Worm (Caenorhabditis elegans) whole organism, L2 larva: ENCODE results near the gene taf-11.1.

Experiments used
- ama-1 ChIP-seq: fragments of 150-350 bp; optimal IDR thresholded peaks from 2 replicates; lab custom pipeline; 2018; ENCODE audit warnings: inconsistent platforms
- ceh-82 ChIP-seq: fragments of 150-350 bp; optimal IDR thresholded peaks from 2 replicates; lab custom pipeline; 2014; ENCODE audit warnings: missing biosample characterization, missing genetic modification characterization
- elt-3 ChIP-seq: sonication (generic microtip); optimal IDR thresholded peaks from 2 replicates; lab custom pipeline; 2017; ENCODE audit warnings: missing biosample characterization, missing genetic modification characterization
- nhr-11 ChIP-seq: fragments of 150-350 bp; optimal IDR thresholded peaks from 2 replicates; lab custom pipeline; 2014; ENCODE audit warnings: missing biosample characterization, missing genetic modification characterization
- nhr-237 ChIP-seq: fragments of 150-350 bp; optimal IDR thresholded peaks from 2 replicates; lab custom pipeline; 2014; ENCODE audit warnings: missing biosample characterization, missing genetic modification characterization

ce11 chrX:4208495-4208894 lies 46.5 kb upstream of the taf-11.1 start:
- TF ChIP-seq nhr-11 (tag; lab: Kevin White, UChicago) = no peak
- no peak for TF ChIP-seq ama-1 (lab: Kevin White, UChicago)
- TF ChIP-seq elt-3 (tag; lab: Kevin White, UChicago) = no peak
- no peak for TF ChIP-seq nhr-237 (tag; lab: Kevin White, UChicago)
- no peak for TF ChIP-seq ceh-82
